Worm (Caenorhabditis elegans): ENCODE measurements around the gene C38H2.3.

- TF ChIP-seq sptf-1 (tag; optimal IDR thresholded peaks at IDR 0.05) (no peak), cnd-1 (tag; optimal IDR thresholded peaks at IDR 0.05) (no peak), ceh-43 (GFP tag; optimal IDR thresholded peaks at IDR 0.05) (no peak), mab-5 (tag; optimal IDR thresholded peaks at IDR 0.05) (no peak), lin-32 (GFP tag; optimal IDR thresholded peaks at IDR 0.05) (no peak), pha-4 (tag; optimal IDR thresholded peaks at IDR 0.05) (no peak), nhr-76 (tag; optimal IDR thresholded peaks at IDR 0.05) (no peak), drap-1 (GFP tag; optimal IDR thresholded peaks at IDR 0.05) (no peak), zip-8 (tag; optimal IDR thresholded peaks at IDR 0.05) (no peak), ztf-11 (tag; optimal IDR thresholded peaks at IDR 0.05) (no peak), snpc-4 (tag; optimal IDR thresholded peaks at IDR 0.05) (no peak)
These were observed 26.5 kb downstream of the C38H2.3 start for ce11 chrIII:10359916-10360315.
